Fruit fly (Drosophila melanogaster): ENCODE data around the gene a6.

Gene a6

DNA sequence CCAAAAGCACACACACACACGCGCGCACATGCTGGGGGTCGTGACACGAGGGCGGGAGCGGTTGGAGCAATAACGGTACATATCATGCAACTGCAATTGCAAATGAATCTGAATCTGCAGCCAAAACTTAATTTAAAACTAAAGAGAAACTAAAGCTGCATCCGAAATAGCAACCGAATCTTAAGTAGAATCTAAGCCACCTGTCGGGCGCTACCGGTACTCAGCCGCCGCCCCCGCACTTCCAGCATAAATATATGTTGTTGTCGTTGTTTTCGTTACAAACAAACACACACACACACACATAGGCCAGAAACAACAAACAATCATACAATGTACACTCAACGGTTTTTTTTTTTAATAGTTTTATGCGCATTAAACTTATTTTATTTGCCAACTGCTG, 35.4 kb downstream of the a6 start:
- no peak for TF ChIP-seq psq (optimal IDR thresholded peaks at IDR 0.05)

DNA sequence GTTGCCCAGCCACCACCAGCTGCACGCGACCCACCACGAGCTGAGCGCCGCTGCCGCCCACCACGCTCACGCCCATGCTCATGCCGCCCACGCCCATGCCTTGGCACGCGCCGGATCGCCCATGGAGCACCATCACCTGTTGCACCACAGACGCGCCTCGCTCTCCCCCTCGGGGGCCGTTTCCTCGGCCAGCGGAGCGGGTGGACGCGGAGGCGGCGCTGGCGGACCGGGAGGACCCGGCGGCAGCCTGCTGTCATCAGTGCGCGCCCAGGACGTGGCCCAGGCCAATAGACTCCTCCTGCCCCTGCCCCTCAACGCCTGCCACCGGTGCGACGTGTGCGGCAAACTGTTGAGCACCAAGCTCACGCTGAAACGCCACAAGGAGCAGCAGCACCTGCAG, 47.8 kb downstream of the a6 start:
- no peak for TF ChIP-seq EcR (GFP tag; optimal IDR thresholded peaks at IDR 0.05)
- no peak for TF ChIP-seq CG8478 (optimal IDR thresholded peaks at IDR 0.05)
- no peak for TF ChIP-seq Dll (optimal IDR thresholded peaks at IDR 0.05)
- TF ChIP-seq psq (optimal IDR thresholded peaks at IDR 0.05): no peak

DNA sequence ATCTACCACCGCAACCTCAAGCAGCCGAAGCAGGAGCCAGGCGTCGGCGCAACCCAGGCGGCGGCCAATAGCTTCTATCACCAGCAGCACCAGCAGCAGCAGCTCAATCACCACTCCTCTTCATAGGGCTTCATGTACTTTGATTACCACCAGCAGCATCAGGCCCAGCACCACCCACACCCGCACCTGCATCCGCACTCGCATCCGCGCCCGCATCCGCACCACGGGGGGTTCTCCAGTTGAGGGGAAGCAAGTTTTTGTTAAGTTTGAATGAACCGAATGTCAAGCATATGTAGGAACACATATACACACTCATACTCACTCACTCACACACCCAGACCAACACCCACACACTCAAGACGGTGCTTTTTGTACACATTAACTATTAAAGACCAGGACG, 52.0 kb downstream of the a6 start:
- no peak for TF ChIP-seq usp (GFP tag; optimal IDR thresholded peaks at IDR 0.05)
- TF ChIP-seq Dll (optimal IDR thresholded peaks at IDR 0.05): no peak
- no peak for TF ChIP-seq pan (optimal IDR thresholded peaks at IDR 0.05)
- no peak for TF ChIP-seq psq (optimal IDR thresholded peaks at IDR 0.05)
- TF ChIP-seq CG8478 (optimal IDR thresholded peaks at IDR 0.05): no peak
- no peak for TF ChIP-seq EcR (GFP tag; optimal IDR thresholded peaks at IDR 0.05)

All from whole organism.